Fruit fly (Drosophila melanogaster) whole organism, pupa: ENCODE data around the gene CG42272.

ENCODE experiments used
- CG13204 ChIP-seq: fragments of 200-800 bp; sonication (Bioruptor generic); optimal IDR thresholded peaks from 2 replicates; lab custom pipeline; 2018; ENCODE audit warnings: missing biosample characterization, mild to moderate bottlenecking, missing genetic modification characterization, moderate library complexity
- CG14655 ChIP-seq: fragments of 200-800 bp; sonication (Bioruptor generic); optimal IDR thresholded peaks from 3 replicates; lab custom pipeline; 2017; ENCODE audit warnings: mild to moderate bottlenecking, missing biosample characterization, missing genetic modification reagents, missing genetic modification characterization
- CG4496 ChIP-seq: fragments of 200-800 bp; sonication (Bioruptor generic); IDR thresholded peaks from 3 replicates; pipeline ENCODE4 v1.3.6; 2022; ENCODE audit warnings: missing biosample characterization, missing genetic modification characterization
- CG8301 ChIP-seq: fragments of 200-800 bp; sonication (Bioruptor generic); optimal IDR thresholded peaks from 2 replicates; lab custom pipeline; 2018; ENCODE audit warnings: missing biosample characterization, mild to moderate bottlenecking, missing genetic modification characterization
- D1 ChIP-seq: fragments of 200-800 bp; sonication (Bioruptor generic); optimal IDR thresholded peaks from 2 replicates; lab custom pipeline; 2018; ENCODE audit warnings: missing biosample characterization, mild to moderate bottlenecking, missing genetic modification characterization, moderate library complexity
- Pif1A ChIP-seq: fragments of 200-800 bp; sonication (Bioruptor generic); optimal IDR thresholded peaks from 3 replicates; lab custom pipeline; 2016; ENCODE audit warnings: missing biosample characterization, missing genetic modification characterization
- Snoo ChIP-seq: fragments of 200-800 bp; sonication (Bioruptor generic); optimal IDR thresholded peaks from 3 replicates; lab custom pipeline; 2017; ENCODE audit warnings: missing biosample characterization, mild to moderate bottlenecking, missing genetic modification characterization, inconsistent platforms
- fd96Ca ChIP-seq: fragments of 200-800 bp; sonication (Bioruptor generic); IDR thresholded peaks from 3 replicates; pipeline ENCODE4 v1.3.6; 2022; ENCODE audit warnings: missing biosample characterization, missing genetic modification characterization

DNA sequence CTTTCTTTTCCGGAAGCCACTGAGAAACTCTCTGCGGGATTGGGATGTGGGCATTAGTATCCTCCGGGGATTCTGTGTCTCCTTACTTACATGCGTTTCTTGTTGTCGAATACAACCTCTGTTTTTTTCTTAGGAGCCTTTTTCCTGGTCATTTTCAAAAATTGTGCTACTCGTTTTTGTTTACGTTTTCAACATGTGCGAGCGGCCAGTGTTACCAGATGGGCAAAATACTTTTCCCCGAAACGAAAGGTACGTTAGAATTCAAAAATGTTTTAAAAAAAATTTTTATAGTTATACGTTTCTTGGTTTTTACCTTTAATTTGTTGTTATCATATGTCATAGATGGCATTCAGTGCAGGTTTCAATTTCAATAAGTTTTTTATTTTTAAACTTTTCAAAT, 25.7 kb upstream of the CG42272 start, which contains the start of gene vito:
- TF ChIP-seq Snoo (no peak), CG4496 (GFP tag; lab: Robert Waterston, UW) (no peak), Pif1A (no peak), CG14655 (GFP tag; lab: Kevin White, UChicago) (no peak), CG8301 (tag; lab: Kevin White, UChicago) (no peak), CG13204 (GFP tag; lab: Kevin White, UChicago) (no peak), fd96Ca (GFP tag; lab: Robert Waterston, UW) (no peak), D1 (no peak)
